Worm (Caenorhabditis elegans) whole organism, L4 larva: ENCODE data around the gene F08F8.9.

ENCODE experiments used
- F26F4.8 ChIP-seq: fragments of 200-800 bp; sonication (Bioruptor generic); conservative IDR thresholded peaks from 2 replicates; pipeline ENCODE4 v1.3.6; 2022; ENCODE audit warnings: missing genetic modification characterization, missing compliant biosample characterization
- F49E8.2 ChIP-seq: sonication (generic microtip); optimal IDR thresholded peaks from 2 replicates; lab custom pipeline; 2016; ENCODE audit warnings: missing compliant biosample characterization, mild to moderate bottlenecking, missing genetic modification characterization, borderline replicate concordance
- R02D3.7 ChIP-seq: fragments of 150-350 bp; sonication (generic microtip); optimal IDR thresholded peaks from 3 replicates; lab custom pipeline; 2014; ENCODE audit warnings: missing biosample characterization, missing genetic modification characterization
- T20F7.1 ChIP-seq: fragments of 200-800 bp; sonication (Bioruptor generic); optimal IDR thresholded peaks from 2 replicates; lab custom pipeline; 2018; ENCODE audit warnings: mild to moderate bottlenecking, missing genetic modification characterization, missing compliant biosample characterization
- Y75B8A.6 ChIP-seq: fragments of 200-800 bp; sonication (Bioruptor generic); IDR thresholded peaks from 2 replicates; pipeline ENCODE4 v1.3.6; 2022; ENCODE audit warnings: missing genetic modification reagents, missing genetic modification characterization, missing compliant biosample characterization
- ZK546.5 ChIP-seq, 2 experiments: sonication (generic microtip); optimal IDR thresholded peaks; 2 replicates each; lab custom pipeline; 2017; ENCODE audit warnings: missing biosample characterization in 2 of 2, missing genetic modification characterization in 2 of 2
- ama-1 ChIP-seq: fragments of 150-350 bp; optimal IDR thresholded peaks from 2 replicates; lab custom pipeline; 2014; ENCODE audit warnings: inconsistent platforms, mixed read lengths
- attf-4 ChIP-seq: sonication (generic microtip); optimal IDR thresholded peaks from 3 replicates; lab custom pipeline; 2017; ENCODE audit warnings: missing biosample characterization, missing genetic modification characterization
- ceh-32 ChIP-seq: sonication (generic microtip); optimal IDR thresholded peaks from 2 replicates; lab custom pipeline; 2016; ENCODE audit warnings: mild to moderate bottlenecking, missing genetic modification characterization, missing compliant biosample characterization; ENCODE audit not compliant: poor library complexity
- ctbp-1 ChIP-seq: fragments of 200-800 bp; sonication (Bioruptor generic); IDR thresholded peaks from 2 replicates; pipeline ENCODE4 v1.3.6; 2022; ENCODE audit warnings: missing genetic modification reagents, missing genetic modification characterization, missing compliant biosample characterization
- daf-16 ChIP-seq, 3 experiments: sonication (generic microtip); optimal IDR thresholded peaks; 2 replicates each; lab custom pipeline; 2016 to 2017; ENCODE audit warnings: missing genetic modification characterization in 3 of 3, missing genetic modification reagents in 3 of 3, mild to moderate bottlenecking in 2 of 3, missing compliant biosample characterization in 2 of 3, missing biosample characterization in 1 of 3, moderate library complexity in 1 of 3
- daf-19 ChIP-seq: fragments of 200-800 bp; sonication (Bioruptor generic); conservative IDR thresholded peaks from 2 replicates; pipeline ENCODE4 v1.3.6; 2022; ENCODE audit warnings: missing genetic modification characterization, missing compliant biosample characterization
- dmd-9 ChIP-seq: fragments of 200-800 bp; sonication (Bioruptor generic); IDR thresholded peaks from 2 replicates; pipeline ENCODE4 v1.3.6; 2022; ENCODE audit warnings: missing genetic modification reagents, missing genetic modification characterization, missing compliant biosample characterization
- dpl-1 ChIP-seq: fragments of 150-350 bp; optimal IDR thresholded peaks from 2 replicates; lab custom pipeline; 2014; ENCODE audit warnings: missing biosample characterization, missing genetic modification reagents, missing genetic modification characterization
- dve-1 ChIP-seq: sonication (generic microtip); optimal IDR thresholded peaks from 2 replicates; lab custom pipeline; 2017; ENCODE audit warnings: antibody characterized with exemption, mild to moderate bottlenecking, missing genetic modification characterization, missing compliant biosample characterization; ENCODE audit not compliant: insufficient read depth
- egl-27 ChIP-seq: sonication (generic microtip); optimal IDR thresholded peaks from 3 replicates; lab custom pipeline; 2017; ENCODE audit warnings: missing biosample characterization, missing genetic modification reagents, missing genetic modification characterization
- gei-8 ChIP-seq: fragments of 200-800 bp; sonication (Bioruptor generic); optimal IDR thresholded peaks from 2 replicates; lab custom pipeline; 2018; ENCODE audit warnings: mild to moderate bottlenecking, missing genetic modification characterization, missing compliant biosample characterization
- hif-1 ChIP-seq, 2 experiments: sonication (generic microtip); optimal IDR thresholded peaks; 2 replicates each; lab custom pipeline; 2016 to 2017; ENCODE audit warnings: missing compliant biosample characterization in 2 of 2, missing genetic modification characterization in 2 of 2, missing genetic modification reagents in 2 of 2, missing genotype in 2 of 2, mild to moderate bottlenecking in 1 of 2
- hlh-11 ChIP-seq: fragments of 200-800 bp; sonication (Bioruptor generic); optimal IDR thresholded peaks from 2 replicates; lab custom pipeline; 2018; ENCODE audit warnings: mild to moderate bottlenecking, missing genetic modification characterization, missing compliant biosample characterization
- hlh-30 ChIP-seq: sonication (generic microtip); optimal IDR thresholded peaks from 2 replicates; lab custom pipeline; 2017; ENCODE audit warnings: antibody characterized with exemption, mild to moderate bottlenecking, missing genetic modification characterization, missing compliant biosample characterization; ENCODE audit not compliant: insufficient read depth
- lin-38 ChIP-seq: fragments of 200-800 bp; sonication (Bioruptor generic); IDR thresholded peaks from 2 replicates; pipeline ENCODE4 v1.3.6; 2022; ENCODE audit warnings: missing genetic modification reagents, missing genetic modification characterization, missing compliant biosample characterization
- lsy-2 ChIP-seq, 2 experiments: fragments of 150-350 bp in 1 of 2; sonication (generic microtip) in 1 of 2; optimal IDR thresholded peaks; 2 replicates each; lab custom pipeline; 2014 to 2017; ENCODE audit warnings: missing biosample characterization in 2 of 2, missing genetic modification characterization in 2 of 2
- mdl-1 ChIP-seq, 2 experiments: fragments of 150-350 bp in 1 of 2; sonication (generic microtip) in 1 of 2; optimal IDR thresholded peaks; 2 replicates each; lab custom pipeline; 2014 to 2017; ENCODE audit warnings: missing biosample characterization in 2 of 2, missing genetic modification characterization in 2 of 2
- mdt-29 ChIP-seq: fragments of 200-800 bp; sonication (Bioruptor generic); IDR thresholded peaks from 2 replicates; pipeline ENCODE4 v1.3.6; 2022; ENCODE audit warnings: missing genetic modification reagents, missing genetic modification characterization, missing compliant biosample characterization
- mes-2 ChIP-seq: sonication (generic microtip); optimal IDR thresholded peaks from 2 replicates; lab custom pipeline; 2016; ENCODE audit warnings: missing genotype, mild to moderate bottlenecking, missing genetic modification characterization, missing compliant biosample characterization; ENCODE audit not compliant: poor library complexity, severe bottlenecking
- mxl-3 ChIP-seq: fragments of 200-800 bp; sonication (Bioruptor generic); optimal IDR thresholded peaks from 2 replicates; lab custom pipeline; 2018; ENCODE audit warnings: mild to moderate bottlenecking, missing genetic modification characterization, missing compliant biosample characterization
- nhr-111 ChIP-seq: fragments of 200-800 bp; sonication (Bioruptor generic); optimal IDR thresholded peaks from 2 replicates; lab custom pipeline; 2018; ENCODE audit warnings: mild to moderate bottlenecking, missing genetic modification characterization, missing compliant biosample characterization
- nhr-28 ChIP-seq: fragments of 150-350 bp; optimal IDR thresholded peaks from 2 replicates; lab custom pipeline; 2014; ENCODE audit warnings: missing biosample characterization, missing genetic modification characterization
- nhr-41 ChIP-seq: fragments of 200-800 bp; sonication (Bioruptor generic); IDR thresholded peaks from 2 replicates; pipeline ENCODE4 v1.3.6; 2022; ENCODE audit warnings: missing genetic modification reagents, missing genetic modification characterization, missing compliant biosample characterization
- nhr-6 ChIP-seq: fragments of 150-350 bp; optimal IDR thresholded peaks from 2 replicates; lab custom pipeline; 2014; ENCODE audit warnings: missing biosample characterization, missing genetic modification characterization
- rbr-2 ChIP-seq: sonication (generic microtip); optimal IDR thresholded peaks from 2 replicates; lab custom pipeline; 2016; ENCODE audit warnings: missing genotype, missing genetic modification characterization, missing compliant biosample characterization
- snpc-1.2 ChIP-seq: fragments of 200-800 bp; sonication (Bioruptor generic); IDR thresholded peaks from 2 replicates; pipeline ENCODE4 v1.3.6; 2022; ENCODE audit warnings: missing genetic modification reagents, missing genetic modification characterization, missing compliant biosample characterization
- tag-97 ChIP-seq: fragments of 200-800 bp; sonication (Bioruptor generic); IDR thresholded peaks from 2 replicates; pipeline ENCODE4 v1.3.6; 2022; ENCODE audit warnings: missing genetic modification characterization, missing compliant biosample characterization
- tra-1 ChIP-seq: fragments of 200-800 bp; sonication (Bioruptor generic); IDR thresholded peaks from 2 replicates; pipeline ENCODE4 v1.3.6; 2022; ENCODE audit warnings: missing genetic modification reagents, missing genetic modification characterization, missing compliant biosample characterization
- unc-62 ChIP-seq, 3 experiments: fragments of 150-350 bp in 1 of 3; sonication (generic microtip); optimal IDR thresholded peaks in 2 of 3; peaks in 1 of 3; 1 replicate in 1 of 3; 2 replicates in 2 of 3; lab custom pipeline; 2014 to 2017; ENCODE audit warnings: missing biosample characterization in 3 of 3, missing genetic modification characterization in 3 of 3, missing genetic modification reagents in 3 of 3, missing genotype in 1 of 3

The F08F8.9 gene

DNA sequence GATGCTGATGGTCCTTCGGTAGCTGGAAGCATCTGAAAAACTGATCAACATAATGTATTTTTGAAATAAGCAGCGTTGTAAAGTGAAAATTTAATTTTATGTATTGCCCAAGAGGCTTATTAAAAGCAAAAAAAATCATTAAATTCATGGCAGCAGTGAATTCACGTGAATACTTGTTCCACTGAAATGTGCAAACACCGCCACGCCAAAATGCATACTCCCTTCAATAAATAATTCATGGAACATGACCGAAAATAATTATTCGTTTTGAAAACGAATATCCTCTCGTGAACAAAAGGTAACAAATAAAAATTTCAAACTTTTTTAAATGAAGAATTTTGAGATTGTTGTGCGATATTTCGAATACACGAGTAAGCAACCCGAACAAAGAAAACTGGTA, 3.6 kb upstream of the F08F8.9 start, which contains the start of gene F08F8.10:
TSS of gene F08F8.10 (minus strand) at position 38 of the 400 bp plus-strand sequence.
- TF ChIP-seq ZK546.5 (tag; optimal IDR thresholded peaks at IDR 0.05; lab: Kevin White, UChicago) (no peak), ctbp-1 (GFP tag; lab: Robert Waterston, UW) (0 out of 2 replicates have a peak, but pooled peaks have one; percentile 15), tag-97 (GFP tag; lab: Robert Waterston, UW) (no peak), nhr-41 (GFP tag; lab: Robert Waterston, UW) (no peak), mes-2 (tag; lab: Kevin White, UChicago) (peak; percentile 71), T20F7.1 (GFP tag; lab: Kevin White, UChicago) (peak; percentile 54), mdl-1 (tag; optimal IDR thresholded peaks at IDR 0.05; lab: Kevin White, UChicago) (peak in 1 of 2 experiments; percentile 14), tra-1 (no peak), egl-27 (no peak), nhr-6 (peak; percentile 28), hif-1 (tag; optimal IDR thresholded peaks at IDR 0.05; lab: Kevin White, UChicago) (peak in 1 of 2 experiments; percentile 11), mdt-29 (GFP tag; lab: Robert Waterston, UW) (no peak), nhr-111 (no peak), nhr-28 (tag; lab: Kevin White, UChicago) (peak; percentile 31), daf-19 (GFP tag; lab: Robert Waterston, UW) (0 out of 2 replicates have a peak, but pooled peaks have one; percentile 38), attf-4 (tag; lab: Kevin White, UChicago) (no peak), hlh-30 (peak; percentile 91), rbr-2 (no peak), lsy-2 (tag; optimal IDR thresholded peaks at IDR 0.05; lab: Kevin White, UChicago) (peak in 1 of 2 experiments; percentile 67), dpl-1 (GFP tag; lab: Kevin White, UChicago) (peak; percentile 62), dve-1 (tag; lab: Kevin White, UChicago) (peak; percentile 25), hlh-11 (tag; lab: Kevin White, UChicago) (peak; percentile 4), unc-62 (GFP tag; optimal IDR thresholded peaks at IDR 0.05 in 1 of 2; lab: Kevin White, UChicago) (peak in 1 of 2 experiments; percentile 81), unc-62 (tag; optimal IDR thresholded peaks at IDR 0.05; lab: Kevin White, UChicago) (no peak), daf-16 (GFP tag; optimal IDR thresholded peaks at IDR 0.05; lab: Kevin White, UChicago) (no peak), daf-16 (tag; optimal IDR thresholded peaks at IDR 0.05; lab: Kevin White, UChicago) (peak; percentile 19), lin-38 (GFP tag; lab: Robert Waterston, UW) (peak; percentile 56), snpc-1.2 (GFP tag; lab: Robert Waterston, UW) (no peak)

DNA sequence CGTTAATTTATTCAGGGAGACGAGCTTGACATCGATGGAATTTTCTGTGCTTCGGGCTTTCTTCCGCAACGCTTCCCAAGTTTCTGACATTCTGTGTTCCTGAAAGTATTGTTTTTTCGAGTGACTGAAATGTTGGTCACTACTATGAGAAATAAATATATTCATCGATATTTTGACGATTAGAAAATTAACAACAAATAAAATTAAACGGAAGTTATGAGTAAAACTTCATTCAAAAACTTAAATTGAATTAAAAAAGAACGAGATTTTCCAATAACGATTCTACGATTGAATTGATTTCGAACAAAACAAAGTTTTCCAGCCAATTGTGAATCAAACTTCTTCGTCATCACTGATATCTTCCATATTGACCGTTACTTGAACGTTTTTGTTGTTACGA, 4.7 kb downstream of the F08F8.9 start, which contains the start of gene gos-28:
TSS of gene gos-28 (minus strand) at position 101 of the 400 bp plus-strand sequence.
- no peak for TF ChIP-seq ceh-32 (tag; lab: Kevin White, UChicago)
- TF ChIP-seq ama-1 (lab: Kevin White, UChicago): peak; percentile 16
- TF ChIP-seq, all 104 proteins: peak for 1

DNA sequence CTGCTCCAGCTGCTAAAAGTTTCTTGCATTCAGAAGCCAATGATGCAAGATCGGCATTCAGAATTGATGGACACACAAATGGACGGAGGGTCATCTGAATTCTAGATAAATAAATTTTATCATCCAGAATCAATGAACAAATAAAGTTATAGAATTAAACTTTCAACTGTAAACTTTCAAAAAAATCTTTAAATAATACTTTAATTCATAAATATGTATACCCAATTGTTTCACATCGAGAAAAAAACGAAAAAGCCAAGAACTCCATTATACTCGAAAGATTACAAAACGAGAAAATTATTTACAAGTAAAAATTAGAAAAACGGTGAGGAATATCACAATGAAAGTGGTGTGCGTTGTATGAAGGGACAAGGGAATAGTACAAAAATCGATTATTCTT, 6.7 kb downstream of the F08F8.9 start, which contains the start of gene F08F8.7:
TSS of gene F08F8.7 (minus strand) at position 101 of the 400 bp plus-strand sequence.
- TF ChIP-seq mxl-3 (GFP tag; lab: Kevin White, UChicago) (no peak), tra-1 (no peak), daf-16 (GFP tag; optimal IDR thresholded peaks at IDR 0.05; lab: Kevin White, UChicago) (no peak), daf-16 (tag; optimal IDR thresholded peaks at IDR 0.05; lab: Kevin White, UChicago) (peak; percentile 7), nhr-41 (GFP tag; lab: Robert Waterston, UW) (no peak), ZK546.5 (tag; optimal IDR thresholded peaks at IDR 0.05; lab: Kevin White, UChicago) (no peak)

DNA sequence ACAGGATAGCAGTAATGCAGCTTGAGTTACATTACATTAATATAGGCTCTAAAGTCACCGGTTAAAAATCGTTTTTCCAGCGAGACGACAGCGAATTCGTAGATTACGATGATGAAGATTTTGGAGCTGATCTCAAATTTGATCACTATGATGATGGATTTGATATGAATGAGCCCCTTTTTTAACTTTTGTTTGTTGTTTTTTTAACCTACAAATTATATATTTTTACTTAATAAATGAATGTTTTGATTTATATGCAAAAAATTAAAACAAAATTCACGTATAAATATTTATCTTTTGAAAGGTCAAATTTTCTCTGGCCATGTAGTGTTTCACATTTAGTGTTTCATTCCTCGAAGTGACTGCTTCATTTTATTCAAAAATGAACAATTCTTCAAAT, 10.4 kb downstream of the F08F8.9 start, which contains the start of gene F08F8.6:
TSS of gene F08F8.6 (plus strand) at position 301 of the 400 bp plus-strand sequence.
- TF ChIP-seq Y75B8A.6: no peak
- no peak for TF ChIP-seq F26F4.8 (GFP tag; lab: Robert Waterston, UW)
- no peak for TF ChIP-seq gei-8 (GFP tag; lab: Kevin White, UChicago)
- no peak for TF ChIP-seq nhr-41 (GFP tag; lab: Robert Waterston, UW)
- no peak for TF ChIP-seq dmd-9 (GFP tag; lab: Robert Waterston, UW)
- TF ChIP-seq F49E8.2 (tag; lab: Kevin White, UChicago): no peak
- TF ChIP-seq R02D3.7 (tag; lab: Kevin White, UChicago): no peak
- TF ChIP-seq dve-1 (tag; lab: Kevin White, UChicago): no peak
